Worm (Caenorhabditis elegans) whole organism, midembryonic: ENCODE results near the gene C33A12.4.

ENCODE experiments used
- flt-1 ChIP-seq: fragments of 200-800 bp; sonication (Bioruptor generic); IDR thresholded peaks from 2 replicates; pipeline ENCODE4 v1.3.6; 2022; ENCODE audit warnings: missing genetic modification characterization, missing compliant biosample characterization
- klf-2 ChIP-seq: fragments of 200-800 bp; sonication (Bioruptor generic); conservative IDR thresholded peaks from 2 replicates; pipeline ENCODE4 v1.3.6; 2022; ENCODE audit warnings: missing genetic modification reagents, missing genetic modification characterization, missing compliant biosample characterization

ce11 chrIV:9486779-9487178 is 23.6 kb downstream of the C33A12.4 start:
- no peak for TF ChIP-seq klf-2
- no peak for TF ChIP-seq flt-1
